Worm (Caenorhabditis elegans) whole organism, early embryonic: ENCODE measurements around the gene pgap-3.

ENCODE experiments used
- ceh-36 ChIP-seq: sonication (generic microtip); optimal IDR thresholded peaks from 2 replicates; lab custom pipeline; 2016; ENCODE audit warnings: missing genetic modification characterization, inconsistent platforms, missing compliant biosample characterization
- tbx-11 ChIP-seq: fragments of 200-800 bp; sonication (Bioruptor generic); IDR thresholded peaks from 2 replicates; pipeline ENCODE4 v1.3.6; 2022; ENCODE audit warnings: missing genetic modification characterization, missing compliant biosample characterization

- no peak for TF ChIP-seq ceh-36 (tag; lab: Kevin White, UChicago)
- no peak for TF ChIP-seq tbx-11
Measured at ce11 chrV:6043275-6044271, 4.1 kb downstream of the pgap-3 start, which contains the start of gene cpi-2.
